Worm (Caenorhabditis elegans): Measurements from ENCODE around the gene endu-2.

The endu-2 gene

DNA sequence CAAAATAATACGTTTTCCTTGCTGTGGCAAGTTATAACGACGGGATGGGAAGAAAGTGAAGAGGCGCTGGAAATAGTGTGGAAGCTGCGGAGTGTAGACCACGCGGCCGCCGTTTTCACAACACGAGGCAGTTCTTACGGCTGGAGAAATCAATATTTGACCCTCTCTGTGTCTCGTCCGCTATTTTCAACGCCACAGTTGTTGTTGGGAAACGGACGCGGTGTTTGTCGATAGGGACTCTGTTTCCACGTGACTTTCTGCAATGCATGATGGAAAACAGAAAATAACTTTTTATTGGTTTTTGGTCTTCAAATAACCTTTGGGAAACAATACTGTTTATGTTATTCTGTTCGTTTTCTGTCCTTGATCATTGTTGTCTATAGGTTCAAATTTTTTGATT lies 10.2 kb upstream of the endu-2 start, which contains the start of gene K02A6.3 (continued):
- TF ChIP-seq tbx-2 (tag; optimal IDR thresholded peaks at IDR 0.05), result peak; percentile 95
- no peak for TF ChIP-seq nhr-12 (tag; optimal IDR thresholded peaks at IDR 0.05)
- TF ChIP-seq nhr-77 (tag; optimal IDR thresholded peaks at IDR 0.05), result peak; percentile 69
- peak; percentile 1 for TF ChIP-seq egl-13 (tag; optimal IDR thresholded peaks at IDR 0.05)
- TF ChIP-seq nhr-76 (tag; optimal IDR thresholded peaks at IDR 0.05), result no peak
- peak; percentile 13 to 53 (median 26) for TF ChIP-seq ceh-82 (tag; optimal IDR thresholded peaks at IDR 0.05)
- TF ChIP-seq rnt-1 (tag; optimal IDR thresholded peaks at IDR 0.05), result peak; percentile 91
- TF ChIP-seq zag-1 (tag; optimal IDR thresholded peaks at IDR 0.05), result no peak
- TF ChIP-seq snu-23 (GFP tag; optimal IDR thresholded peaks at IDR 0.05), result peak; percentile 97
- no peak for TF ChIP-seq tlp-1 (tag; optimal IDR thresholded peaks at IDR 0.05)
- TF ChIP-seq hlh-4 (tag; optimal IDR thresholded peaks at IDR 0.05), result no peak
- TF ChIP-seq grh-1 (GFP tag; IDR thresholded peaks at IDR 0.05), result peak; percentile 83
- TF ChIP-seq mab-9 (GFP tag; IDR thresholded peaks at IDR 0.05), result peak; percentile 51
- TF ChIP-seq sup-37 (GFP tag; optimal IDR thresholded peaks at IDR 0.05), result peak; percentile 58
- peak; percentile 77 for TF ChIP-seq jun-1 (tag; optimal IDR thresholded peaks at IDR 0.05)
- TF ChIP-seq fkh-8 (tag; optimal IDR thresholded peaks at IDR 0.05), result peak; percentile 45
- TF ChIP-seq mef-2 (tag; optimal IDR thresholded peaks at IDR 0.05), result peak; percentile 85
- peak; percentile 77 for TF ChIP-seq xbp-1 (tag; optimal IDR thresholded peaks at IDR 0.05)
- peak; percentile 81 to 100 for TF ChIP-seq mdl-1 (tag; optimal IDR thresholded peaks at IDR 0.05)
- peak; percentile 62 for TF ChIP-seq skn-1 (tag; optimal IDR thresholded peaks at IDR 0.05)
- TF ChIP-seq nhr-90 (tag; optimal IDR thresholded peaks at IDR 0.05; ENCODE audit: poor library complexity), result peak; percentile 96
- peak; percentile 38 for TF ChIP-seq vab-15 (tag; optimal IDR thresholded peaks at IDR 0.05)
- TF ChIP-seq nhr-237 (tag; optimal IDR thresholded peaks at IDR 0.05), result peak; percentile 43
- TF ChIP-seq unc-98 (GFP tag; IDR thresholded peaks at IDR 0.05), result no peak
- no peak for TF ChIP-seq Y116A8C.19 (tag; optimal IDR thresholded peaks at IDR 0.05; ENCODE audit: borderline replicate concordance)
- no peak for TF ChIP-seq ces-1 (GFP tag; optimal IDR thresholded peaks at IDR 0.05)
- TF ChIP-seq ceh-88 (GFP tag; IDR thresholded peaks at IDR 0.05), result peak; percentile 76
- TF ChIP-seq irx-1 (tag; optimal IDR thresholded peaks at IDR 0.05), result peak; percentile 86
- TF ChIP-seq pqm-1 (tag; optimal IDR thresholded peaks at IDR 0.05), result no peak
- TF ChIP-seq elt-2 (tag; optimal IDR thresholded peaks at IDR 0.05), result peak; percentile 81
- TF ChIP-seq nhr-84 (tag; optimal IDR thresholded peaks at IDR 0.05), result no peak
- no peak for TF ChIP-seq ceh-8 (GFP tag; optimal IDR thresholded peaks at IDR 0.05)
- no peak for TF ChIP-seq aly-2 (tag; optimal IDR thresholded peaks at IDR 0.05)
- TF ChIP-seq zip-4 (GFP tag; optimal IDR thresholded peaks at IDR 0.05), result peak; percentile 44
- TF ChIP-seq elt-3 (tag; optimal IDR thresholded peaks at IDR 0.05), result peak in 3 of 6 experiments; percentile 9 to 92 (median 63)
- peak; percentile 90 for TF ChIP-seq C16A3.4 (tag; optimal IDR thresholded peaks at IDR 0.05)
- peak; percentile 99 for TF ChIP-seq lin-14 (GFP tag; optimal IDR thresholded peaks at IDR 0.05)
- no peak for TF ChIP-seq lin-15B (tag; optimal IDR thresholded peaks at IDR 0.05)
- TF ChIP-seq ztf-4 (tag; optimal IDR thresholded peaks at IDR 0.05), result peak; percentile 65
- TF ChIP-seq egl-27 (tag; optimal IDR thresholded peaks at IDR 0.05), result peak in 1 of 2 experiments; percentile 26
- peak; percentile 81 to 84 for TF ChIP-seq lsy-2 (tag; optimal IDR thresholded peaks at IDR 0.05)
- no peak for TF ChIP-seq C34B4.2 (tag; optimal IDR thresholded peaks at IDR 0.05)
- TF ChIP-seq nhr-19 (GFP tag; conservative IDR thresholded peaks at IDR 0.05), result peak; percentile 95
- TF ChIP-seq ceh-63 (GFP tag; optimal IDR thresholded peaks at IDR 0.05), result no peak

DNA sequence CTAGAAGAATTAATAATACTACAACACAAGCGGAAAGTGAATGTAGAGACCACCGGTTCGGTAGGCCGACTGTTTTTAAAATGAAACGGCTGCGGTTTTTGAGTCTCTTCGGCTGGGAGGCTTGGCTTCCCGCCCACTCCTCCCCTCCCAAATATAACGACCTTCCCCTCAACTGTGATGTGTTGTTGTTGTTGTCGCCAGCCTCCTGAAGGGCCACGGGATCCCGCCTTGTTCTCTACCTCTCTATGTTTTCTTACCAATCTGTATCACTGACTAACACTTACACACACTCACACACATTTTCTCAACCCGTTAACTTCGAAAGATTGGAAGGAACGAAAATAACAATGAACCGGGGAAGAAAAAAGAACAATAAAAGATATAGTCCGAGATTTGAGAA lies 8.5 kb upstream of the endu-2 start:
- TF ChIP-seq nhr-47 (tag; optimal IDR thresholded peaks at IDR 0.05), result peak; percentile 24
- TF ChIP-seq lin-14 (GFP tag; optimal IDR thresholded peaks at IDR 0.05), result peak; percentile 58
- peak in 1 of 2 experiments; percentile 4 for TF ChIP-seq mdl-1 (tag; optimal IDR thresholded peaks at IDR 0.05)
- peak; percentile 24 for TF ChIP-seq unc-130 (tag; optimal IDR thresholded peaks at IDR 0.05)
- TF ChIP-seq snu-23 (GFP tag; optimal IDR thresholded peaks at IDR 0.05), result peak; percentile 31
- TF ChIP-seq nhr-20 (tag; optimal IDR thresholded peaks at IDR 0.05), result peak; percentile 39
- TF ChIP-seq rnt-1 (tag; optimal IDR thresholded peaks at IDR 0.05), result no peak
- no peak for TF ChIP-seq blmp-1 (tag; optimal IDR thresholded peaks at IDR 0.05)
- no peak for TF ChIP-seq dpl-1 (GFP tag; optimal IDR thresholded peaks at IDR 0.05)
- TF ChIP-seq hpl-2 (GFP tag; optimal IDR thresholded peaks at IDR 0.05), result no peak
- no peak for TF ChIP-seq ztf-4 (tag; optimal IDR thresholded peaks at IDR 0.05)
- no peak for TF ChIP-seq sup-37 (GFP tag; optimal IDR thresholded peaks at IDR 0.05)
- no peak for TF ChIP-seq unc-62 (GFP tag; optimal IDR thresholded peaks at IDR 0.05)
- TF ChIP-seq nhr-85 (tag), result peak; percentile 78
- TF ChIP-seq nhr-71 (tag; optimal IDR thresholded peaks at IDR 0.05), result peak; percentile 54
- TF ChIP-seq F16B12.6 (tag; optimal IDR thresholded peaks at IDR 0.05), result no peak
- no peak for TF ChIP-seq lin-39 (tag; optimal IDR thresholded peaks at IDR 0.05)
